Worm (Caenorhabditis elegans): ENCODE measurements around the gene grl-26.

grl-26 gene

DNA sequence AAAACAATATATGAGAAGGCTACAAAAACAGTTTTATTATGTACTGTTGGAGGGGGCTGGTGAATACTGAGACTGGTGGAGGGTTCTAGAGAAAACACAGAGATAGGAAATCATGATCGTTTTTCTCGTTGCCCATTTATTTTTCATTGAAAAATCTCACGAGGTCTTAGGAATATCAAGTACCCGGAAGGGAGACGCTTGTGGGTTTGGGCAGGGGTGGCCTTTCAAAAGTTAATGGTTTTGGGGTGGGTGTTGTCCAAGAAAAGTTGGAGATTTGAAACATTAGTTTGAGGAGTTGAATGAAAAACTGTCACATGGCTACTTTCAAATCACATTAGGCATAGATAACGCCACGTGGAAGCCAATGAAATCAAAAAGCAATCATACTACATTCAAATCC, 27.9 kb downstream of the grl-26 start:
- TF ChIP-seq unc-130 (tag; optimal IDR thresholded peaks at IDR 0.05), result no peak
- no peak for TF ChIP-seq egl-27 (tag; optimal IDR thresholded peaks at IDR 0.05)
- TF ChIP-seq pqm-1 (tag; optimal IDR thresholded peaks at IDR 0.05), result no peak
- no peak for TF ChIP-seq fkh-8 (tag; optimal IDR thresholded peaks at IDR 0.05)
- peak in 1 of 3 experiments; percentile 3 for TF ChIP-seq dpl-1 (GFP tag; optimal IDR thresholded peaks at IDR 0.05)
- no peak for TF ChIP-seq aly-2 (tag; optimal IDR thresholded peaks at IDR 0.05)
- no peak for TF ChIP-seq C34B4.2 (tag; optimal IDR thresholded peaks at IDR 0.05)
- TF ChIP-seq ceh-8 (GFP tag; optimal IDR thresholded peaks at IDR 0.05), result no peak
- TF ChIP-seq grh-1 (GFP tag; IDR thresholded peaks at IDR 0.05), result no peak
- TF ChIP-seq mef-2 (tag; optimal IDR thresholded peaks at IDR 0.05), result no peak
- TF ChIP-seq pax-3 (tag; optimal IDR thresholded peaks at IDR 0.05), result no peak
- peak; percentile 39 for TF ChIP-seq blmp-1 (tag; optimal IDR thresholded peaks at IDR 0.05)
- peak; percentile 38 for TF ChIP-seq nhr-71 (tag; optimal IDR thresholded peaks at IDR 0.05)
- no peak for TF ChIP-seq sup-37 (GFP tag; optimal IDR thresholded peaks at IDR 0.05)
- TF ChIP-seq ces-1 (GFP tag; optimal IDR thresholded peaks at IDR 0.05), result no peak
- TF ChIP-seq unc-62 (GFP tag; optimal IDR thresholded peaks at IDR 0.05), result no peak
- no peak; the same call in 1 of the 2 replicates for TF ChIP-seq nhr-19 (GFP tag; conservative IDR thresholded peaks at IDR 0.05)
- TF ChIP-seq lin-14 (GFP tag; optimal IDR thresholded peaks at IDR 0.05), result peak; percentile 53
- no peak for TF ChIP-seq tlp-1 (tag; optimal IDR thresholded peaks at IDR 0.05)
- no peak for TF ChIP-seq xbp-1 (tag; optimal IDR thresholded peaks at IDR 0.05)
- no peak for TF ChIP-seq hpl-2 (GFP tag; optimal IDR thresholded peaks at IDR 0.05)
- TF ChIP-seq snpc-4 (tag; optimal IDR thresholded peaks at IDR 0.05), result no peak
- peak; percentile 33 for TF ChIP-seq nhr-85 (tag)
- TF ChIP-seq unc-30 (tag; optimal IDR thresholded peaks at IDR 0.05), result no peak
- TF ChIP-seq ama-1 (optimal IDR thresholded peaks at IDR 0.05), result no peak
- TF ChIP-seq fkh-4 (tag; optimal IDR thresholded peaks at IDR 0.05; ENCODE audit: borderline replicate concordance), result no peak
- peak; percentile 23 for TF ChIP-seq snu-23 (GFP tag; optimal IDR thresholded peaks at IDR 0.05)
- TF ChIP-seq vab-15 (tag; optimal IDR thresholded peaks at IDR 0.05), result no peak
- TF ChIP-seq mab-9 (GFP tag; IDR thresholded peaks at IDR 0.05), result no peak
- TF ChIP-seq isw-1 (GFP tag; IDR thresholded peaks at IDR 0.05), result no peak
- no peak for TF ChIP-seq efl-3 (GFP tag; optimal IDR thresholded peaks at IDR 0.05)
- no peak for TF ChIP-seq ceh-82 (tag; optimal IDR thresholded peaks at IDR 0.05)
- peak; percentile 27 for TF ChIP-seq nhr-90 (tag; optimal IDR thresholded peaks at IDR 0.05; ENCODE audit: poor library complexity)
- no peak for TF ChIP-seq lir-3 (tag; optimal IDR thresholded peaks at IDR 0.05; ENCODE audit: poor library complexity)
- no peak for TF ChIP-seq nhr-84 (tag; optimal IDR thresholded peaks at IDR 0.05)
- TF ChIP-seq F16B12.6 (tag; optimal IDR thresholded peaks at IDR 0.05), result no peak
- no peak for TF ChIP-seq nhr-28 (tag; optimal IDR thresholded peaks at IDR 0.05)
- no peak for TF ChIP-seq lin-39 (tag; optimal IDR thresholded peaks at IDR 0.05)
- TF ChIP-seq tbx-2 (tag; optimal IDR thresholded peaks at IDR 0.05), result peak; percentile 1
- TF ChIP-seq elt-3 (tag; optimal IDR thresholded peaks at IDR 0.05), result peak in 2 of 6 experiments; percentile 37 to 46
- TF ChIP-seq sox-4 (tag; optimal IDR thresholded peaks at IDR 0.05), result no peak
- TF ChIP-seq fkh-10 (GFP tag; optimal IDR thresholded peaks at IDR 0.05), result no peak
- TF ChIP-seq lsy-2 (tag; optimal IDR thresholded peaks at IDR 0.05), result no peak
- no peak for TF ChIP-seq nhr-77 (tag; optimal IDR thresholded peaks at IDR 0.05)
- no peak for TF ChIP-seq elt-2 (tag; optimal IDR thresholded peaks at IDR 0.05)
- TF ChIP-seq swsn-7 (tag; optimal IDR thresholded peaks at IDR 0.05), result no peak
- peak; percentile 29 for TF ChIP-seq nhr-20 (tag; optimal IDR thresholded peaks at IDR 0.05)
- peak in 1 of 2 experiments; percentile 61 for TF ChIP-seq mdl-1 (tag; optimal IDR thresholded peaks at IDR 0.05)
- no peak for TF ChIP-seq nhr-12 (tag; optimal IDR thresholded peaks at IDR 0.05)
- TF ChIP-seq pag-3 (tag; optimal IDR thresholded peaks at IDR 0.05; ENCODE audit: borderline replicate concordance, insufficient read depth), result no peak
